Fruit fly (Drosophila melanogaster) whole organism, embryonic: ENCODE results near the gene kat80.

Experiments used
- Bdp1 ChIP-seq: fragments of 200-800 bp; sonication (Bioruptor generic); optimal IDR thresholded peaks from 3 replicates; lab custom pipeline; 2016; ENCODE audit warnings: missing biosample characterization, missing genetic modification characterization
- Bgb ChIP-seq: fragments of 200-800 bp; sonication (Bioruptor generic); IDR thresholded peaks from 2 replicates; pipeline ENCODE4 v1.3.6; 2022; ENCODE audit warnings: missing biosample characterization, missing genetic modification characterization; ENCODE audit not compliant: partially characterized antibody
- CG10267 ChIP-seq: fragments of 200-800 bp; sonication (Bioruptor generic); optimal IDR thresholded peaks from 2 replicates; lab custom pipeline; 2018; ENCODE audit warnings: missing biosample characterization, mild to moderate bottlenecking, missing genetic modification characterization, moderate library complexity
- CG11093 ChIP-seq: fragments of 200-800 bp; sonication (Bioruptor generic); IDR thresholded peaks from 3 replicates; pipeline ENCODE4 v1.3.6; 2022; ENCODE audit warnings: missing biosample characterization, missing genetic modification characterization
- CG11560 ChIP-seq: fragments of 200-800 bp; sonication (Bioruptor generic); IDR thresholded peaks from 3 replicates; pipeline ENCODE4 v1.3.6; 2022; ENCODE audit warnings: missing biosample characterization, missing genetic modification characterization
- CG11696 ChIP-seq: fragments of 200-800 bp; sonication (Bioruptor generic); IDR thresholded peaks from 2 replicates; pipeline ENCODE4 v1.3.6; 2022; ENCODE audit warnings: missing biosample characterization, missing genetic modification characterization
- CG12155 ChIP-seq: fragments of 200-800 bp; sonication (Bioruptor generic); optimal IDR thresholded peaks from 3 replicates; lab custom pipeline; 2016; ENCODE audit warnings: missing biosample characterization, missing genetic modification characterization
- CG14860 ChIP-seq: fragments of 200-800 bp; sonication (Bioruptor generic); IDR thresholded peaks from 3 replicates; pipeline ENCODE4 v1.3.6; 2022; ENCODE audit warnings: missing biosample characterization, missing genetic modification characterization; ENCODE audit not compliant: partially characterized antibody
- CG2202 ChIP-seq: fragments of 200-800 bp; sonication (Bioruptor generic); optimal IDR thresholded peaks from 2 replicates; lab custom pipeline; 2018; ENCODE audit warnings: missing biosample characterization, mild to moderate bottlenecking, missing genetic modification characterization
- CG31388 ChIP-seq: fragments of 200-800 bp; sonication (Bioruptor generic); optimal IDR thresholded peaks from 2 replicates; lab custom pipeline; 2016; ENCODE audit warnings: missing biosample characterization, missing genetic modification characterization
- CG4617 ChIP-seq: fragments of 200-800 bp; sonication (Bioruptor generic); optimal IDR thresholded peaks from 3 replicates; lab custom pipeline; 2016; ENCODE audit warnings: missing biosample characterization, missing genetic modification characterization, borderline replicate concordance
- CG7372 ChIP-seq: fragments of 200-800 bp; sonication (Bioruptor generic); IDR thresholded peaks from 2 replicates; pipeline ENCODE4 v1.3.6; 2022; ENCODE audit warnings: missing biosample characterization, missing genetic modification characterization
- CG8281 ChIP-seq: fragments of 200-800 bp; sonication (Bioruptor generic); optimal IDR thresholded peaks from 2 replicates; lab custom pipeline; 2018; ENCODE audit warnings: missing biosample characterization, mild to moderate bottlenecking, missing genetic modification characterization, moderate library complexity
- D ChIP-seq, 2 experiments: fragments of 200-800 bp in 1 of 2; fragments of >200 bp in 1 of 2; sonication (Bioruptor generic) in 1 of 2; optimal IDR thresholded peaks; 2 replicates in 1 of 2; 3 replicates in 1 of 2; lab custom pipeline; 2017; ENCODE audit warnings: mild to moderate bottlenecking in 1 of 2, missing biosample characterization in 1 of 2, missing genetic modification characterization in 1 of 2, missing genetic modification reagents in 1 of 2
- Dad ChIP-seq: fragments of 200-800 bp; sonication (Bioruptor generic); optimal IDR thresholded peaks from 3 replicates; lab custom pipeline; 2016; ENCODE audit warnings: missing biosample characterization, missing genetic modification characterization
- Deaf1 ChIP-seq: fragments of 200-800 bp; optimal IDR thresholded peaks from 3 replicates; lab custom pipeline; 2019; ENCODE audit warnings: missing biosample characterization, mild to moderate bottlenecking, missing genetic modification characterization, moderate library complexity
- Dek ChIP-seq: fragments of 200-800 bp; sonication (Bioruptor generic); optimal IDR thresholded peaks from 3 replicates; lab custom pipeline; 2019; ENCODE audit warnings: missing biosample characterization, mild to moderate bottlenecking, missing genetic modification characterization, moderate library complexity
- HHEX ChIP-seq: fragments of 200-800 bp; sonication (Bioruptor generic); optimal IDR thresholded peaks from 3 replicates; lab custom pipeline; 2017; ENCODE audit warnings: missing biosample characterization, mild to moderate bottlenecking, missing genetic modification characterization, missing genetic modification reagents
- HLH4C ChIP-seq: fragments of 200-800 bp; sonication (Bioruptor generic); IDR thresholded peaks from 3 replicates; pipeline ENCODE4 v1.3.6; 2022; ENCODE audit warnings: missing biosample characterization, missing genetic modification characterization; ENCODE audit not compliant: partially characterized antibody
- Hey ChIP-seq: fragments of 200-800 bp; sonication (Bioruptor generic); optimal IDR thresholded peaks from 3 replicates; lab custom pipeline; 2018; ENCODE audit warnings: missing biosample characterization, mild to moderate bottlenecking, missing genetic modification characterization
- Hsf ChIP-seq: fragments of 200-800 bp; sonication (Bioruptor generic); optimal IDR thresholded peaks from 3 replicates; lab custom pipeline; 2016; ENCODE audit warnings: missing biosample characterization, missing genetic modification characterization
- Mrtf ChIP-seq: fragments of 200-800 bp; sonication (Bioruptor generic); IDR thresholded peaks from 3 replicates; pipeline ENCODE4 v1.3.6; 2022; ENCODE audit warnings: missing biosample characterization, missing genetic modification characterization
- Scr ChIP-seq: fragments of 200-800 bp; sonication (Bioruptor generic); IDR thresholded peaks from 2 replicates; pipeline ENCODE4 v1.3.6; 2022; ENCODE audit warnings: missing biosample characterization, missing genetic modification characterization; ENCODE audit not compliant: partially characterized antibody
- amos ChIP-seq: fragments of 200-800 bp; sonication (Bioruptor generic); IDR thresholded peaks from 2 replicates; pipeline ENCODE4 v1.3.6; 2022; ENCODE audit warnings: missing biosample characterization, missing genetic modification characterization; ENCODE audit not compliant: partially characterized antibody
- bowl ChIP-seq: fragments of 200-800 bp; sonication (Bioruptor generic); IDR thresholded peaks from 2 replicates; pipeline ENCODE4 v1.3.6; 2022; ENCODE audit warnings: missing biosample characterization, missing genetic modification characterization
- ci ChIP-seq: fragments of 200-800 bp; sonication (Bioruptor generic); IDR thresholded peaks from 3 replicates; pipeline ENCODE4 v1.3.6; 2022; ENCODE audit warnings: missing biosample characterization, missing genetic modification characterization
- exex ChIP-seq: fragments of 200-800 bp; sonication (Bioruptor generic); optimal IDR thresholded peaks from 4 replicates; lab custom pipeline; 2018; ENCODE audit warnings: missing biosample characterization, mild to moderate bottlenecking, missing genetic modification characterization, moderate library complexity
- fu2 ChIP-seq: fragments of 200-800 bp; sonication (Bioruptor generic); optimal IDR thresholded peaks from 2 replicates; lab custom pipeline; 2016; ENCODE audit warnings: missing biosample characterization, missing genetic modification characterization
- gro ChIP-seq: fragments of 200-800 bp; sonication (Bioruptor generic); optimal IDR thresholded peaks from 2 replicates; lab custom pipeline; 2016; ENCODE audit warnings: missing biosample characterization, missing genetic modification characterization
- gsb-n ChIP-seq: fragments of 200-800 bp; sonication (Bioruptor generic); optimal IDR thresholded peaks from 3 replicates; lab custom pipeline; 2018; ENCODE audit warnings: missing biosample characterization, mild to moderate bottlenecking, missing genetic modification characterization
- hb ChIP-seq: fragments of 200-800 bp; sonication (Bioruptor generic); IDR thresholded peaks from 3 replicates; pipeline ENCODE4 v1.3.6; 2022; ENCODE audit warnings: missing biosample characterization, missing genetic modification characterization; ENCODE audit not compliant: partially characterized antibody
- insv ChIP-seq, 2 experiments: fragments of 200-800 bp; sonication (Bioruptor generic); optimal IDR thresholded peaks; 3 replicates each; lab custom pipeline; 2016 to 2018; ENCODE audit warnings: missing biosample characterization in 2 of 2, missing genetic modification characterization in 2 of 2
- jigr1 ChIP-seq: fragments of 200-800 bp; sonication (Bioruptor generic); IDR thresholded peaks from 3 replicates; pipeline ENCODE4 v1.3.6; 2022; ENCODE audit warnings: missing biosample characterization, missing genetic modification characterization
- jing ChIP-seq: fragments of 200-800 bp; sonication (Bioruptor generic); optimal IDR thresholded peaks from 2 replicates; lab custom pipeline; 2018; ENCODE audit warnings: missing biosample characterization, mild to moderate bottlenecking, missing genetic modification characterization
- lov ChIP-seq, 2 experiments: fragments of 200-800 bp in 1 of 2; fragments of >200 bp in 1 of 2; sonication (Bioruptor generic) in 1 of 2; IDR thresholded peaks in 1 of 2; optimal IDR thresholded peaks in 1 of 2; 2 replicates in 1 of 2; 3 replicates in 1 of 2; pipeline versions ENCODE4 v1.3.6 to Lab custom; 2017 to 2022; ENCODE audit warnings: missing biosample characterization in 1 of 2, missing genetic modification characterization in 1 of 2
- nerfin-2 ChIP-seq: fragments of 200-800 bp; sonication (Bioruptor generic); IDR thresholded peaks from 2 replicates; pipeline ENCODE4 v1.3.6; 2022; ENCODE audit warnings: missing biosample characterization, missing genetic modification characterization; ENCODE audit not compliant: partially characterized antibody
- pan ChIP-seq, 4 experiments: fragments of >200 bp in 3 of 4; fragments of 200-800 bp in 1 of 4; sonication (Bioruptor generic) in 1 of 4; optimal IDR thresholded peaks in 3 of 4; IDR thresholded peaks in 1 of 4; 2 replicates each; pipeline versions ENCODE4 v1.3.6 to Lab custom; 2017 to 2022; ENCODE audit warnings: missing biosample characterization in 2 of 4, missing genetic modification characterization in 2 of 4, mixed read lengths in 1 of 4
- prd ChIP-seq, 3 experiments: fragments of >200 bp in 2 of 3; fragments of 200-800 bp in 1 of 3; sonication (Bioruptor generic) in 1 of 3; optimal IDR thresholded peaks in 2 of 3; IDR thresholded peaks in 1 of 3; 2 replicates in 2 of 3; 3 replicates in 1 of 3; pipeline versions ENCODE4 v1.3.6 to Lab custom; 2017 to 2022; ENCODE audit warnings: missing biosample characterization in 1 of 3, missing genetic modification characterization in 1 of 3
- pzg ChIP-seq: fragments of 200-800 bp; sonication (Bioruptor generic); optimal IDR thresholded peaks from 3 replicates; lab custom pipeline; 2018; ENCODE audit warnings: missing biosample characterization, mild to moderate bottlenecking, missing genetic modification characterization, moderate library complexity
- repo ChIP-seq: fragments of 200-800 bp; sonication (Bioruptor generic); optimal IDR thresholded peaks from 2 replicates; lab custom pipeline; 2016; ENCODE audit warnings: missing biosample characterization, missing genetic modification characterization
- row ChIP-seq: fragments of 200-800 bp; sonication (Bioruptor generic); IDR thresholded peaks from 3 replicates; pipeline ENCODE4 v1.3.6; 2022; ENCODE audit warnings: missing biosample characterization, missing genetic modification characterization
- schlank ChIP-seq: fragments of 200-800 bp; sonication (Bioruptor generic); optimal IDR thresholded peaks from 2 replicates; lab custom pipeline; 2018; ENCODE audit warnings: missing biosample characterization, mild to moderate bottlenecking, missing genetic modification characterization
- scrt ChIP-seq: fragments of 200-800 bp; sonication (Bioruptor generic); optimal IDR thresholded peaks from 2 replicates; lab custom pipeline; 2018; ENCODE audit warnings: missing biosample characterization, mild to moderate bottlenecking, missing genetic modification characterization, moderate library complexity
- sens ChIP-seq: fragments of 200-800 bp; sonication (Bioruptor generic); peaks from one replicate; lab custom pipeline; 2016; ENCODE audit warnings: missing biosample characterization, missing genetic modification characterization
- sens-2 ChIP-seq: fragments of 200-800 bp; sonication (Bioruptor generic); IDR thresholded peaks from 2 replicates; pipeline ENCODE4 v1.3.6; 2022; ENCODE audit warnings: missing biosample characterization, missing genetic modification characterization
- ssp ChIP-seq: fragments of 200-800 bp; sonication (Bioruptor generic); IDR thresholded peaks from 2 replicates; pipeline ENCODE4 v1.3.6; 2022; ENCODE audit warnings: missing biosample characterization, missing genetic modification characterization
- zen2 ChIP-seq: fragments of 200-800 bp; sonication (Bioruptor generic); IDR thresholded peaks from 3 replicates; pipeline ENCODE4 v1.3.6; 2022; ENCODE audit warnings: missing biosample characterization, missing genetic modification characterization; ENCODE audit not compliant: partially characterized antibody
- zfh2 ChIP-seq: fragments of 200-800 bp; sonication (Bioruptor generic); optimal IDR thresholded peaks from 2 replicates; lab custom pipeline; 2016; ENCODE audit warnings: missing biosample characterization, missing genetic modification characterization

The kat80 gene

dm6 chrX:16303636-16304035, 27.7 kb upstream of the kat80 start, which contains the start of gene CG3679 (continued):
- TF ChIP-seq jing (GFP tag; lab: Kevin White, UChicago): no peak
- TF ChIP-seq Mrtf: no peak
- no peak for TF ChIP-seq sens (GFP tag; lab: Kevin White, UChicago)
- TF ChIP-seq CG31388: no peak
- TF ChIP-seq Scr: peak; percentile 66
- TF ChIP-seq exex (tag; lab: Kevin White, UChicago): no peak
- TF ChIP-seq ssp (GFP tag; lab: Robert Waterston, UW): peak; percentile 95
- TF ChIP-seq ci (GFP tag; lab: Robert Waterston, UW): no peak
- no peak for TF ChIP-seq CG11560
- TF ChIP-seq CG4617 (GFP tag; lab: Kevin White, UChicago): no peak
- TF ChIP-seq repo: no peak
- no peak for TF ChIP-seq zfh2
- no peak for TF ChIP-seq lov (optimal IDR thresholded peaks at IDR 0.05; lab: Kevin White, UChicago)
- no peak for TF ChIP-seq lov (GFP tag; IDR thresholded peaks at IDR 0.05; lab: Robert Waterston, UW)
- no peak for TF ChIP-seq CG8281 (tag; lab: Kevin White, UChicago)
- TF ChIP-seq Bgb: peak; percentile 78
- peak; percentile 78 for TF ChIP-seq HLH4C
- TF ChIP-seq CG12155 (GFP tag; lab: Kevin White, UChicago): no peak
- no peak for TF ChIP-seq sens-2 (GFP tag; lab: Robert Waterston, UW)
- no peak for TF ChIP-seq HHEX (GFP tag; lab: Kevin White, UChicago)
- no peak for TF ChIP-seq fu2
- peak; percentile 38 for TF ChIP-seq pzg
- TF ChIP-seq hb (GFP tag; lab: Robert Waterston, UW): peak; percentile 55; the same call in 2 of the 3 replicates
- no peak for TF ChIP-seq gro (GFP tag; lab: Kevin White, UChicago)
- no peak for TF ChIP-seq Dek
- no peak for TF ChIP-seq CG11696 (GFP tag; lab: Robert Waterston, UW)
- no peak for TF ChIP-seq Deaf1
- TF ChIP-seq schlank (tag; lab: Kevin White, UChicago): no peak
- no peak for TF ChIP-seq Dad (GFP tag; lab: Kevin White, UChicago)
- TF ChIP-seq Hsf (GFP tag; lab: Kevin White, UChicago): no peak
- TF ChIP-seq insv (GFP tag; optimal IDR thresholded peaks at IDR 0.05; lab: Kevin White, UChicago): no peak
- no peak for TF ChIP-seq gsb-n (tag; lab: Kevin White, UChicago)
- peak; percentile 29 for TF ChIP-seq CG10267 (tag; lab: Kevin White, UChicago)
- no peak for TF ChIP-seq jigr1 (GFP tag; lab: Robert Waterston, UW)
- no peak for TF ChIP-seq prd (optimal IDR thresholded peaks at IDR 0.05; lab: Kevin White, UChicago)
- TF ChIP-seq prd (GFP tag; IDR thresholded peaks at IDR 0.05; lab: Robert Waterston, UW): no peak
- no peak for TF ChIP-seq CG2202 (tag; lab: Kevin White, UChicago)
- no peak for TF ChIP-seq pan (optimal IDR thresholded peaks at IDR 0.05; lab: Kevin White, UChicago)
- TF ChIP-seq pan (GFP tag; optimal IDR thresholded peaks at IDR 0.05 in 1 of 2, IDR thresholded peaks at IDR 0.05 in 1 of 2): no peak
- peak; percentile 69 for TF ChIP-seq nerfin-2
- TF ChIP-seq amos: peak; percentile 73; the same call in 1 of the 2 replicates
- no peak for TF ChIP-seq bowl (GFP tag; lab: Robert Waterston, UW)
- TF ChIP-seq CG14860 (GFP tag; lab: Robert Waterston, UW): peak; percentile 67
- no peak for TF ChIP-seq CG7372 (GFP tag; lab: Robert Waterston, UW)
- no peak for TF ChIP-seq Bdp1 (GFP tag; lab: Kevin White, UChicago)
- TF ChIP-seq CG11093: no peak
- TF ChIP-seq D (optimal IDR thresholded peaks at IDR 0.05; lab: Kevin White, UChicago): no peak
- TF ChIP-seq D (GFP tag; optimal IDR thresholded peaks at IDR 0.05; lab: Kevin White, UChicago): no peak
- TF ChIP-seq zen2 (GFP tag; lab: Robert Waterston, UW): peak; percentile 12; the same call in 1 of the 3 replicates
- peak; percentile 60 for TF ChIP-seq row (GFP tag; lab: Robert Waterston, UW)
- TF ChIP-seq Hey (tag; lab: Kevin White, UChicago): no peak
- TF ChIP-seq scrt (GFP tag; lab: Kevin White, UChicago): no peak
